Fruit fly (Drosophila melanogaster): ENCODE results near the gene Vha13.

dm6 chr3R:19657766-19658165, 13.6 kb upstream of the Vha13 start, which contains the start of gene CG6184:
- no peak for TF ChIP-seq Sin3A (optimal IDR thresholded peaks at IDR 0.05)
- no peak for TF ChIP-seq psq (optimal IDR thresholded peaks at IDR 0.05)
- TF ChIP-seq insv (optimal IDR thresholded peaks at IDR 0.05), result no peak

Data from Kc167 (cell line).